Fruit fly (Drosophila melanogaster) whole organism, embryonic: ENCODE measurements around the gene CG31636.

Experiments
- Asciz ChIP-seq: fragments of 200-800 bp; sonication (Bioruptor generic); optimal IDR thresholded peaks from 2 replicates; lab custom pipeline; 2017; ENCODE audit warnings: missing biosample characterization, mild to moderate bottlenecking, missing genetic modification characterization, missing genetic modification reagents
- Bteb2 ChIP-seq: fragments of 200-800 bp; sonication (Bioruptor generic); optimal IDR thresholded peaks from 2 replicates; lab custom pipeline; 2016; ENCODE audit warnings: missing biosample characterization, missing genetic modification characterization
- CG10147 ChIP-seq: fragments of 200-800 bp; sonication (Bioruptor generic); optimal IDR thresholded peaks from 2 replicates; lab custom pipeline; 2019; ENCODE audit warnings: missing biosample characterization, mild to moderate bottlenecking, missing genetic modification characterization, moderate library complexity
- CG10209 ChIP-seq: fragments of 200-800 bp; sonication (Bioruptor generic); optimal IDR thresholded peaks from 3 replicates; lab custom pipeline; 2017; ENCODE audit warnings: missing biosample characterization, mild to moderate bottlenecking, missing genetic modification characterization, missing genetic modification reagents
- CG11085 ChIP-seq: fragments of 200-800 bp; sonication (Bioruptor generic); IDR thresholded peaks from 2 replicates; pipeline ENCODE4 v1.3.6; 2022; ENCODE audit warnings: missing biosample characterization, missing genetic modification characterization
- CG12391 ChIP-seq: fragments of 200-800 bp; sonication (Bioruptor generic); optimal IDR thresholded peaks from 3 replicates; lab custom pipeline; 2018; ENCODE audit warnings: missing biosample characterization, mild to moderate bottlenecking, missing genetic modification characterization, moderate library complexity
- CG12659 ChIP-seq: fragments of 200-800 bp; sonication (Bioruptor generic); optimal IDR thresholded peaks from 3 replicates; lab custom pipeline; 2017; ENCODE audit warnings: mild to moderate bottlenecking, missing biosample characterization, missing genetic modification reagents, missing genetic modification characterization
- CG13287 ChIP-seq: fragments of 200-800 bp; sonication (Bioruptor generic); IDR thresholded peaks from 2 replicates; pipeline ENCODE4 v1.3.6; 2022; ENCODE audit warnings: missing biosample characterization, missing genetic modification characterization; ENCODE audit not compliant: partially characterized antibody
- CG15073 ChIP-seq: fragments of 200-800 bp; sonication (Bioruptor generic); optimal IDR thresholded peaks from 2 replicates; lab custom pipeline; 2016; ENCODE audit warnings: missing biosample characterization, missing genetic modification characterization
- CG18011 ChIP-seq: fragments of 200-800 bp; sonication (Bioruptor generic); optimal IDR thresholded peaks from 2 replicates; lab custom pipeline; 2017; ENCODE audit warnings: missing biosample characterization, missing genetic modification characterization, mild to moderate bottlenecking, moderate library complexity, missing genotype
- CG3065 ChIP-seq: fragments of 200-800 bp; sonication (Bioruptor generic); optimal IDR thresholded peaks from 2 replicates; lab custom pipeline; 2016; ENCODE audit warnings: missing biosample characterization, missing genetic modification characterization
- CG3163 ChIP-seq: fragments of 200-800 bp; sonication (Bioruptor generic); optimal IDR thresholded peaks from 3 replicates; lab custom pipeline; 2016; ENCODE audit warnings: missing biosample characterization, missing genetic modification characterization
- CG33213 ChIP-seq: fragments of 200-800 bp; sonication (Bioruptor generic); optimal IDR thresholded peaks from 3 replicates; lab custom pipeline; 2016; ENCODE audit warnings: missing biosample characterization, missing genetic modification characterization
- CG33557 ChIP-seq: fragments of 200-800 bp; sonication (Bioruptor generic); optimal IDR thresholded peaks from 2 replicates; lab custom pipeline; 2019; ENCODE audit warnings: missing biosample characterization, mild to moderate bottlenecking, missing genetic modification characterization, moderate library complexity
- CG34422 ChIP-seq: fragments of 200-800 bp; sonication (Bioruptor generic); IDR thresholded peaks from 3 replicates; pipeline ENCODE4 v1.3.6; 2022; ENCODE audit warnings: missing biosample characterization, missing genetic modification characterization
- CG4730 ChIP-seq: fragments of 200-800 bp; sonication (Bioruptor generic); IDR thresholded peaks from 2 replicates; pipeline ENCODE4 v1.3.6; 2022; ENCODE audit warnings: missing biosample characterization, missing genetic modification characterization
- CG7271 ChIP-seq: fragments of 200-800 bp; sonication (Bioruptor generic); optimal IDR thresholded peaks from 2 replicates; lab custom pipeline; 2018; ENCODE audit warnings: missing biosample characterization, mild to moderate bottlenecking, missing genetic modification characterization, moderate library complexity
- CG9817 ChIP-seq: fragments of 200-800 bp; sonication (Bioruptor generic); optimal IDR thresholded peaks from 2 replicates; lab custom pipeline; 2018; ENCODE audit warnings: missing biosample characterization, mild to moderate bottlenecking, missing genetic modification characterization, moderate library complexity
- Elba2 ChIP-seq: fragments of 200-800 bp; sonication (Bioruptor generic); optimal IDR thresholded peaks from 3 replicates; lab custom pipeline; 2016; ENCODE audit warnings: missing biosample characterization, missing genetic modification characterization
- H2.0 ChIP-seq: fragments of 200-800 bp; sonication (Bioruptor generic); IDR thresholded peaks from 2 replicates; pipeline ENCODE4 v1.3.6; 2022; ENCODE audit warnings: missing biosample characterization, missing genetic modification characterization
- HLH3B ChIP-seq: fragments of 200-800 bp; sonication (Bioruptor generic); IDR thresholded peaks from 2 replicates; pipeline ENCODE4 v1.3.6; 2022; ENCODE audit warnings: missing biosample characterization, missing genetic modification characterization
- Hmx ChIP-seq: fragments of 200-800 bp; sonication (Bioruptor generic); optimal IDR thresholded peaks from 2 replicates; lab custom pipeline; 2016; ENCODE audit warnings: missing biosample characterization, missing genetic modification characterization
- Med ChIP-seq: fragments of 200-800 bp; sonication (Bioruptor generic); peaks from one replicate; lab custom pipeline; 2016; ENCODE audit warnings: missing biosample characterization, missing genetic modification characterization, mild to moderate bottlenecking, inconsistent platforms, moderate library complexity
- NC2α ChIP-seq: fragments of 200-800 bp; sonication (Bioruptor generic); optimal IDR thresholded peaks from 2 replicates; lab custom pipeline; 2016; ENCODE audit warnings: missing biosample characterization, missing genetic modification characterization
- Nf-YC ChIP-seq: fragments of 200-800 bp; optimal IDR thresholded peaks from 3 replicates; lab custom pipeline; 2019; ENCODE audit warnings: missing biosample characterization, mild to moderate bottlenecking, missing genetic modification characterization, moderate library complexity
- Oli ChIP-seq: fragments of 200-800 bp; sonication (Bioruptor generic); optimal IDR thresholded peaks from 2 replicates; lab custom pipeline; 2018; ENCODE audit warnings: missing biosample characterization, mild to moderate bottlenecking, missing genetic modification characterization, moderate library complexity
- Pdp1 ChIP-seq, 2 experiments: fragments of 200-800 bp; sonication (Bioruptor generic); optimal IDR thresholded peaks; 3 replicates each; lab custom pipeline; 2016; ENCODE audit warnings: missing biosample characterization in 2 of 2, missing genetic modification characterization in 2 of 2, mild to moderate bottlenecking in 1 of 2, moderate library complexity in 1 of 2
- Poxn ChIP-seq: fragments of 200-800 bp; sonication (Bioruptor generic); IDR thresholded peaks from 2 replicates; pipeline ENCODE4 v1.3.6; 2022; ENCODE audit warnings: missing biosample characterization, missing genetic modification characterization
- Sox102F ChIP-seq: fragments of 200-800 bp; sonication (Bioruptor generic); optimal IDR thresholded peaks from 2 replicates; lab custom pipeline; 2018; ENCODE audit warnings: missing biosample characterization, mild to moderate bottlenecking, missing genetic modification characterization, moderate library complexity
- amos ChIP-seq: fragments of 200-800 bp; sonication (Bioruptor generic); IDR thresholded peaks from 2 replicates; pipeline ENCODE4 v1.3.6; 2022; ENCODE audit warnings: missing biosample characterization, missing genetic modification characterization; ENCODE audit not compliant: partially characterized antibody
- ato ChIP-seq: fragments of 200-800 bp; sonication (Bioruptor generic); IDR thresholded peaks from 2 replicates; pipeline ENCODE4 v1.3.6; 2022; ENCODE audit warnings: missing biosample characterization, missing genetic modification characterization; ENCODE audit not compliant: partially characterized antibody
- bbx ChIP-seq: fragments of 200-800 bp; sonication (Bioruptor generic); IDR thresholded peaks from 2 replicates; pipeline ENCODE4 v1.3.6; 2022; ENCODE audit warnings: missing biosample characterization, missing genetic modification characterization; ENCODE audit not compliant: partially characterized antibody
- br ChIP-seq: fragments of >200 bp; optimal IDR thresholded peaks from 2 replicates; lab custom pipeline; 2017
- bsh ChIP-seq, 2 experiments: fragments of 200-800 bp; sonication (Bioruptor generic); optimal IDR thresholded peaks; 2 replicates each; lab custom pipeline; 2017 to 2018; ENCODE audit warnings: mild to moderate bottlenecking in 2 of 2, missing biosample characterization in 2 of 2, missing genetic modification characterization in 2 of 2, moderate library complexity in 1 of 2
- crol ChIP-seq: fragments of 200-800 bp; sonication (Bioruptor generic); IDR thresholded peaks from 2 replicates; pipeline ENCODE4 v1.3.6; 2022; ENCODE audit warnings: missing biosample characterization, missing genetic modification characterization
- danr ChIP-seq: fragments of 200-800 bp; sonication (Bioruptor generic); IDR thresholded peaks from 2 replicates; pipeline ENCODE4 v1.3.6; 2022; ENCODE audit warnings: missing biosample characterization, missing genetic modification characterization
- dati ChIP-seq: fragments of 200-800 bp; sonication (Bioruptor generic); IDR thresholded peaks from 2 replicates; pipeline ENCODE4 v1.3.6; 2022; ENCODE audit warnings: missing biosample characterization, missing genetic modification characterization
- disco-r ChIP-seq: fragments of 200-800 bp; sonication (Bioruptor generic); optimal IDR thresholded peaks from 2 replicates; lab custom pipeline; 2016; ENCODE audit warnings: missing biosample characterization, missing genetic modification characterization
- dysf ChIP-seq: fragments of 200-800 bp; sonication (Bioruptor generic); IDR thresholded peaks from 3 replicates; pipeline ENCODE4 v1.3.6; 2022; ENCODE audit warnings: missing biosample characterization, missing genetic modification characterization
- kay ChIP-seq: fragments of 200-800 bp; sonication (Bioruptor generic); optimal IDR thresholded peaks from 2 replicates; lab custom pipeline; 2016; ENCODE audit warnings: missing biosample characterization, missing genetic modification characterization
- maf-S ChIP-seq: fragments of 200-800 bp; sonication (Bioruptor generic); optimal IDR thresholded peaks from 2 replicates; lab custom pipeline; 2016; ENCODE audit warnings: missing biosample characterization, missing genetic modification characterization
- org-1 ChIP-seq: fragments of 200-800 bp; sonication (Bioruptor generic); optimal IDR thresholded peaks from 2 replicates; lab custom pipeline; 2017; ENCODE audit warnings: missing biosample characterization, missing genetic modification characterization
- so ChIP-seq: fragments of 200-800 bp; sonication (Bioruptor generic); IDR thresholded peaks from 3 replicates; pipeline ENCODE4 v1.3.6; 2022; ENCODE audit warnings: missing biosample characterization, missing genetic modification characterization
- stwl ChIP-seq: fragments of 200-800 bp; sonication (Bioruptor generic); optimal IDR thresholded peaks from 3 replicates; lab custom pipeline; 2018; ENCODE audit warnings: missing biosample characterization, mild to moderate bottlenecking, missing genetic modification characterization, moderate library complexity
- tap ChIP-seq: fragments of 200-800 bp; optimal IDR thresholded peaks from 3 replicates; lab custom pipeline; 2019; ENCODE audit warnings: missing biosample characterization, mild to moderate bottlenecking, missing genetic modification characterization, moderate library complexity
- tio ChIP-seq: fragments of 200-800 bp; sonication (Bioruptor generic); optimal IDR thresholded peaks from 2 replicates; lab custom pipeline; 2017; ENCODE audit warnings: missing biosample characterization, missing genetic modification characterization, inconsistent platforms
- ttk ChIP-seq: fragments of 200-800 bp; sonication (Bioruptor generic); IDR thresholded peaks from 2 replicates; pipeline ENCODE4 v2.1.2; 2022; ENCODE audit warnings: missing biosample characterization, missing genetic modification characterization
- vfl ChIP-seq: fragments of 200-800 bp; sonication (Bioruptor generic); optimal IDR thresholded peaks from 2 replicates; lab custom pipeline; 2016; ENCODE audit warnings: missing biosample characterization, missing genetic modification characterization
- vnd ChIP-seq: fragments of 200-800 bp; sonication (Bioruptor generic); IDR thresholded peaks from 3 replicates; pipeline ENCODE4 v1.3.6; 2022; ENCODE audit warnings: missing biosample characterization, missing genetic modification characterization; ENCODE audit not compliant: partially characterized antibody
- zf30C ChIP-seq: fragments of 200-800 bp; sonication (Bioruptor generic); optimal IDR thresholded peaks from 3 replicates; lab custom pipeline; 2018; ENCODE audit warnings: missing biosample characterization, mild to moderate bottlenecking, missing genetic modification characterization
- zfh1 ChIP-seq: fragments of 200-800 bp; sonication (Bioruptor generic); IDR thresholded peaks from 3 replicates; pipeline ENCODE4 v1.3.6; 2022; ENCODE audit warnings: missing biosample characterization, missing genetic modification characterization

CG31636 gene

DNA sequence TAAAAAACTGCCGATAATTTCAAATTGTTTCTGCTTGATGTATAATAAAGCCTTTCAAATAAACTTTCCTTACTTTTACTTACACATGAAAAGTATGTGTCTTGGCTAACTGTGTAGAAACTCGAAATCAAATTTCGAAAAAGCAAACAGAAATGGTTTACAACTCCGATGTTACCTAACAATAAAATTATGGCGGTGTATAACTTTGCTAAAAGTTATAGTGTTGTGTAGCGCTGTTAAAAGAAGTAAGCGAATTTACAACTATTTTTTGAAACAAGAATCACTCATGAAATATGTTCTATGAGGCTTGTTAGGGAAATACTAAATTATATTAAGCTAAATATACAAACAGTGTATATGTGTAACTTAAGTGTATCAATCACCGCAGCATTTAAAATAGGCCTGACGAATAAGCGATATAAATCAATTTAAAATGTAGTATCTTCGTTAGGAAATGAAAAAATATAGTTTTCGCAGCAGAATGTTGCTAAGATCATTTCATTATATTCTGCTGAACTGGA lies 35.2 kb downstream of the CG31636 start, which contains the start of gene CG34345 (continued):
- TF ChIP-seq CG7271 (tag; lab: Kevin White, UChicago), result no peak
- TF ChIP-seq CG34422 (GFP tag; lab: Robert Waterston, UW), result no peak
- peak; percentile 100 for TF ChIP-seq stwl (tag; lab: Kevin White, UChicago)
- TF ChIP-seq Oli, result no peak
- peak; percentile 5 for TF ChIP-seq zf30C (GFP tag; lab: Kevin White, UChicago)
- TF ChIP-seq ato (GFP tag; lab: Robert Waterston, UW), result peak; percentile 48; the same call in 1 of the 2 replicates
- TF ChIP-seq dysf (GFP tag; lab: Robert Waterston, UW), result no peak
- TF ChIP-seq org-1, result no peak
- TF ChIP-seq CG10209 (GFP tag; lab: Kevin White, UChicago), result no peak
- no peak for TF ChIP-seq ttk (GFP tag; lab: Robert Waterston, UW)
- no peak for TF ChIP-seq CG3065
- TF ChIP-seq CG18011, result no peak
- TF ChIP-seq danr (GFP tag; lab: Robert Waterston, UW), result no peak
- TF ChIP-seq CG13287 (GFP tag; lab: Robert Waterston, UW), result peak; percentile 89
- TF ChIP-seq HLH3B (GFP tag; lab: Robert Waterston, UW), result no peak
- TF ChIP-seq disco-r (GFP tag; lab: Kevin White, UChicago), result no peak
- no peak for TF ChIP-seq Elba2
- no peak for TF ChIP-seq vfl (GFP tag; lab: Kevin White, UChicago)
- no peak for TF ChIP-seq CG33557
- no peak for TF ChIP-seq Nf-YC (tag; lab: Kevin White, UChicago)
- no peak for TF ChIP-seq bsh (GFP tag; optimal IDR thresholded peaks at IDR 0.05; lab: Kevin White, UChicago)
- TF ChIP-seq Asciz (GFP tag; lab: Kevin White, UChicago), result no peak
- no peak for TF ChIP-seq Sox102F (GFP tag; lab: Kevin White, UChicago)
- TF ChIP-seq CG11085 (GFP tag; lab: Robert Waterston, UW), result no peak
- TF ChIP-seq kay (GFP tag; lab: Kevin White, UChicago), result no peak
- TF ChIP-seq so (GFP tag; lab: Robert Waterston, UW), result no peak
- peak; percentile 4 for TF ChIP-seq CG9817
- peak; percentile 35; the same call in 1 of the 3 replicates for TF ChIP-seq zfh1 (GFP tag; lab: Robert Waterston, UW)
- peak; percentile 13 for TF ChIP-seq Bteb2 (GFP tag; lab: Kevin White, UChicago)
- no peak for TF ChIP-seq CG4730 (GFP tag; lab: Robert Waterston, UW)
- no peak for TF ChIP-seq dati (GFP tag; lab: Robert Waterston, UW)
- TF ChIP-seq tap (tag; lab: Kevin White, UChicago), result no peak
- no peak for TF ChIP-seq CG10147 (GFP tag; lab: Kevin White, UChicago)
- TF ChIP-seq vnd (GFP tag; lab: Robert Waterston, UW), result no peak
- peak; percentile 2 for TF ChIP-seq CG3163 (GFP tag; lab: Kevin White, UChicago)
- TF ChIP-seq amos (GFP tag; lab: Robert Waterston, UW), result peak; percentile 59
- TF ChIP-seq maf-S (GFP tag; lab: Kevin White, UChicago), result peak; percentile 6
- no peak for TF ChIP-seq br (lab: Kevin White, UChicago)
- no peak for TF ChIP-seq H2.0 (GFP tag; lab: Robert Waterston, UW)
- TF ChIP-seq Pdp1 (GFP tag; optimal IDR thresholded peaks at IDR 0.05; lab: Kevin White, UChicago), result peak in 1 of 2 experiments; percentile 97
- TF ChIP-seq Hmx (GFP tag; lab: Kevin White, UChicago), result no peak
- TF ChIP-seq Poxn (GFP tag; lab: Robert Waterston, UW), result no peak
- peak; percentile 90 for TF ChIP-seq Med (GFP tag; lab: Kevin White, UChicago)
- peak; percentile 22 for TF ChIP-seq CG12391 (tag; lab: Kevin White, UChicago)
- peak; percentile 40 for TF ChIP-seq CG33213 (GFP tag; lab: Kevin White, UChicago)
- TF ChIP-seq NC2α (GFP tag; lab: Kevin White, UChicago), result no peak
- TF ChIP-seq bbx (GFP tag; lab: Robert Waterston, UW), result peak; percentile 78
- no peak for TF ChIP-seq crol (GFP tag; lab: Robert Waterston, UW)
- no peak for TF ChIP-seq CG15073 (GFP tag; lab: Kevin White, UChicago)
- TF ChIP-seq CG12659, result peak; percentile 2
- no peak for TF ChIP-seq tio (GFP tag; lab: Kevin White, UChicago)
